Worm (Caenorhabditis elegans): ENCODE results near the gene dhs-18.

DNA sequence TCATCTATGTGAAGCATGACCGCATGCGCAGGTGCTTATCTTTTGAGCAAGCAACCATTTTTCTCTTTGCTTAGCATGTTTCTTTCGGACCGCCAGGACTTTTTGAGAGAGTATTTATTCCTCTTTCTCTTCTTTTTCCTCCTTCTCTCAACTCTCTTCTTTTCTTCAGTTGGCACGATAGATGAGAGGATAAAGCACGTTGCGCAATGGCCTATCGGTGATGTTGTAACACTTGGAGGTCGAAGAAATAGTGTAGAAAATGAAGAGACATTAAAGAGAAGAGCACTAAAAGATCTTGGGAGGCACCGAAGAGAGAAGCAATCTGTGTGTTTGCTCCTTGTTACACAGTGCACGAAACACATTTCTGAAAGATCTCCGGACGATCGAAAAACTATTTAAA, 37.1 kb upstream of the dhs-18 start:
- TF ChIP-seq dao-5 (tag; optimal IDR thresholded peaks at IDR 0.05) (no peak), W03F9.2 (tag; optimal IDR thresholded peaks at IDR 0.05) (no peak)
